Fruit fly (Drosophila melanogaster): ENCODE measurements around the gene CG6094.

CG6094 gene

dm6 chr2L:10495495-10495894, 11.4 kb upstream of the CG6094 start:
- TF ChIP-seq CTCF (optimal IDR thresholded peaks at IDR 0.05) = no peak
- TF ChIP-seq CG8478 (optimal IDR thresholded peaks at IDR 0.05) = no peak

dm6 chr2L:10496338-10496737, 10.5 kb upstream of the CG6094 start:
- TF ChIP-seq CG8478 (optimal IDR thresholded peaks at IDR 0.05) (no peak), CTCF (optimal IDR thresholded peaks at IDR 0.05) (no peak)

dm6 chr2L:10497106-10497800, 9.6 kb upstream of the CG6094 start:
- TF ChIP-seq CG8478 (optimal IDR thresholded peaks at IDR 0.05) (no peak), CTCF (optimal IDR thresholded peaks at IDR 0.05) (no peak)

- TF ChIP-seq CTCF (optimal IDR thresholded peaks at IDR 0.05) = no peak
- no peak for TF ChIP-seq CG8478 (optimal IDR thresholded peaks at IDR 0.05)
Observed at dm6 chr2L:10499608-10500007, 7.3 kb upstream of the CG6094 start.

- TF ChIP-seq CTCF (optimal IDR thresholded peaks at IDR 0.05) (no peak), CG8478 (optimal IDR thresholded peaks at IDR 0.05) (no peak)
Observed at dm6 chr2L:10500309-10500974, 6.4 kb upstream of the CG6094 start.

- TF ChIP-seq CG8478 (optimal IDR thresholded peaks at IDR 0.05) (no peak), CTCF (optimal IDR thresholded peaks at IDR 0.05) (no peak)
Observed at dm6 chr2L:10502244-10502643, 4.6 kb upstream of the CG6094 start.

- TF ChIP-seq CTCF (optimal IDR thresholded peaks at IDR 0.05) = no peak
- no peak for TF ChIP-seq CG8478 (optimal IDR thresholded peaks at IDR 0.05)
Observed at dm6 chr2L:10502862-10503261, 4.0 kb upstream of the CG6094 start.

- TF ChIP-seq CG8478 (optimal IDR thresholded peaks at IDR 0.05) (no peak), CTCF (optimal IDR thresholded peaks at IDR 0.05) (no peak)
Observed at dm6 chr2L:10503356-10503977, 3.4 kb upstream of the CG6094 start.

- TF ChIP-seq CTCF (optimal IDR thresholded peaks at IDR 0.05) (no peak), CG8478 (optimal IDR thresholded peaks at IDR 0.05) (no peak)
Observed at dm6 chr2L:10504895-10505294, 2.0 kb upstream of the CG6094 start.

- no peak for TF ChIP-seq CTCF (optimal IDR thresholded peaks at IDR 0.05)
- TF ChIP-seq CG8478 (optimal IDR thresholded peaks at IDR 0.05) = no peak
Observed at dm6 chr2L:10505345-10505744, 1.5 kb upstream of the CG6094 start.

- TF ChIP-seq CG8478 (optimal IDR thresholded peaks at IDR 0.05) (no peak), CTCF (optimal IDR thresholded peaks at IDR 0.05) (no peak)
Observed at dm6 chr2L:10510088-10510487, 3.2 kb downstream of the CG6094 start, which contains the start of gene CG7384. TSS of gene CG7384 (minus strand) at chr2L:10510453.

dm6 chr2L:10510843-10511242, 4.0 kb downstream of the CG6094 start:
- no peak for TF ChIP-seq CG8478 (optimal IDR thresholded peaks at IDR 0.05)
- no peak for TF ChIP-seq CTCF (optimal IDR thresholded peaks at IDR 0.05)

dm6 chr2L:10513837-10514499, 7.1 kb downstream of the CG6094 start:
- TF ChIP-seq CTCF (optimal IDR thresholded peaks at IDR 0.05) = no peak
- TF ChIP-seq CG8478 (optimal IDR thresholded peaks at IDR 0.05) = no peak

- no peak for TF ChIP-seq CTCF (optimal IDR thresholded peaks at IDR 0.05)
- no peak for TF ChIP-seq CG8478 (optimal IDR thresholded peaks at IDR 0.05)
Observed at dm6 chr2L:10514586-10515137, 7.8 kb downstream of the CG6094 start.

- TF ChIP-seq CG8478 (optimal IDR thresholded peaks at IDR 0.05) = no peak
- TF ChIP-seq CTCF (optimal IDR thresholded peaks at IDR 0.05) = no peak
Observed at dm6 chr2L:10515553-10516174, 8.8 kb downstream of the CG6094 start.

Measured in S2 (cell line).